Fruit fly (Drosophila melanogaster) whole organism, embryonic: ENCODE measurements around the gene mRpL15.

Experiments
- Ada2b ChIP-seq: fragments of 200-800 bp; sonication (Bioruptor generic); IDR thresholded peaks from 2 replicates; pipeline ENCODE4 v1.3.6; 2022; ENCODE audit warnings: missing biosample characterization, missing genetic modification characterization
- Awh ChIP-seq: fragments of 200-800 bp; sonication (Bioruptor generic); IDR thresholded peaks from 2 replicates; pipeline ENCODE4, ENCODE4 v1.3.6; 2022; ENCODE audit warnings: missing biosample characterization, missing genetic modification characterization
- B-H2 ChIP-seq: fragments of 200-800 bp; sonication (Bioruptor generic); optimal IDR thresholded peaks from 2 replicates; lab custom pipeline; 2018; ENCODE audit warnings: missing biosample characterization, mild to moderate bottlenecking, missing genetic modification characterization
- CG11696 ChIP-seq: fragments of 200-800 bp; sonication (Bioruptor generic); IDR thresholded peaks from 2 replicates; pipeline ENCODE4 v1.3.6; 2022; ENCODE audit warnings: missing biosample characterization, missing genetic modification characterization
- CG11723 ChIP-seq: fragments of 200-800 bp; sonication (Bioruptor generic); optimal IDR thresholded peaks from 2 replicates; lab custom pipeline; 2017; ENCODE audit warnings: missing biosample characterization, mild to moderate bottlenecking, missing genetic modification characterization
- CG13287 ChIP-seq: fragments of 200-800 bp; sonication (Bioruptor generic); IDR thresholded peaks from 2 replicates; pipeline ENCODE4 v1.3.6; 2022; ENCODE audit warnings: missing biosample characterization, missing genetic modification characterization; ENCODE audit not compliant: partially characterized antibody
- CG14014 ChIP-seq: fragments of 200-800 bp; sonication (Bioruptor generic); IDR thresholded peaks from 2 replicates; pipeline ENCODE4 v1.3.6; 2022; ENCODE audit warnings: missing biosample characterization, missing genetic modification characterization
- CG14441 ChIP-seq: fragments of 200-800 bp; sonication (Bioruptor generic); IDR thresholded peaks from 2 replicates; pipeline ENCODE4 v1.3.6; 2022; ENCODE audit warnings: missing biosample characterization, missing genetic modification characterization
- CG15269 ChIP-seq: fragments of 200-800 bp; sonication (Bioruptor generic); optimal IDR thresholded peaks from 2 replicates; lab custom pipeline; 2018; ENCODE audit warnings: missing biosample characterization, mild to moderate bottlenecking, missing genetic modification characterization, moderate library complexity
- CG15696 ChIP-seq: fragments of 200-800 bp; sonication (Bioruptor generic); optimal IDR thresholded peaks from 2 replicates; lab custom pipeline; 2019; ENCODE audit warnings: missing biosample characterization, mild to moderate bottlenecking, missing genetic modification characterization, moderate library complexity
- CG1647 ChIP-seq: fragments of 200-800 bp; sonication (Bioruptor generic); optimal IDR thresholded peaks from 3 replicates; lab custom pipeline; 2016; ENCODE audit warnings: missing biosample characterization, missing genetic modification characterization
- CG16779 ChIP-seq: fragments of 200-800 bp; sonication (Bioruptor generic); IDR thresholded peaks from 2 replicates; pipeline ENCODE4 v1.3.6; 2022; ENCODE audit warnings: missing biosample characterization, missing genetic modification characterization
- CG16813 ChIP-seq: fragments of 200-800 bp; sonication (Bioruptor generic); IDR thresholded peaks from 3 replicates; pipeline ENCODE4 v1.3.6; 2022; ENCODE audit warnings: missing biosample characterization, missing genetic modification characterization; ENCODE audit not compliant: partially characterized antibody
- CG34376 ChIP-seq: fragments of 200-800 bp; sonication (Bioruptor generic); optimal IDR thresholded peaks from 2 replicates; lab custom pipeline; 2018; ENCODE audit warnings: missing biosample characterization, mild to moderate bottlenecking, missing genetic modification characterization
- CG6654 ChIP-seq: fragments of 200-800 bp; sonication (Bioruptor generic); optimal IDR thresholded peaks from 2 replicates; lab custom pipeline; 2017; ENCODE audit warnings: missing biosample characterization, mild to moderate bottlenecking, missing genetic modification characterization
- CG6854 ChIP-seq: fragments of 200-800 bp; sonication (Bioruptor generic); optimal IDR thresholded peaks from 3 replicates; lab custom pipeline; 2017; ENCODE audit warnings: missing biosample characterization, mild to moderate bottlenecking, missing genetic modification characterization
- CG9609 ChIP-seq: fragments of 200-800 bp; sonication (Bioruptor generic); optimal IDR thresholded peaks from 3 replicates; lab custom pipeline; 2016; ENCODE audit warnings: missing biosample characterization, missing genetic modification characterization
- CHES-1-like ChIP-seq: fragments of 200-800 bp; sonication (Bioruptor generic); optimal IDR thresholded peaks from 2 replicates; lab custom pipeline; 2016; ENCODE audit warnings: missing biosample characterization, missing genetic modification characterization
- Dfd ChIP-seq, 2 experiments: fragments of >200 bp; optimal IDR thresholded peaks; 2 replicates each; lab custom pipeline; 2017; ENCODE audit warnings: missing biosample characterization in 2 of 2, missing genetic modification characterization in 2 of 2
- Dref ChIP-seq: fragments of 200-800 bp; sonication (Bioruptor generic); IDR thresholded peaks from 2 replicates; pipeline ENCODE4 v1.3.6; 2022; ENCODE audit warnings: missing biosample characterization, missing genetic modification characterization
- Ets97D ChIP-seq: fragments of 200-800 bp; sonication (Bioruptor generic); optimal IDR thresholded peaks from 3 replicates; lab custom pipeline; 2016; ENCODE audit warnings: missing biosample characterization, missing genetic modification characterization
- H15 ChIP-seq: fragments of 200-800 bp; sonication (Bioruptor generic); IDR thresholded peaks from 3 replicates; pipeline ENCODE4 v1.3.6; 2022; ENCODE audit warnings: missing biosample characterization, missing genetic modification characterization
- Hand ChIP-seq: fragments of 200-800 bp; sonication (Bioruptor generic); optimal IDR thresholded peaks from 2 replicates; lab custom pipeline; 2017; ENCODE audit warnings: mild to moderate bottlenecking, missing biosample characterization, missing genetic modification reagents, missing genetic modification characterization
- Hr78 ChIP-seq, 2 experiments: fragments of 200-800 bp in 1 of 2; fragments of >200 bp in 1 of 2; sonication (Bioruptor generic) in 1 of 2; optimal IDR thresholded peaks; 2 replicates each; lab custom pipeline; 2017 to 2019; ENCODE audit warnings: missing biosample characterization in 2 of 2, missing genetic modification characterization in 2 of 2, mild to moderate bottlenecking in 1 of 2, moderate library complexity in 1 of 2
- Nf-YC ChIP-seq: fragments of 200-800 bp; optimal IDR thresholded peaks from 3 replicates; lab custom pipeline; 2019; ENCODE audit warnings: missing biosample characterization, mild to moderate bottlenecking, missing genetic modification characterization, moderate library complexity
- Ravus ChIP-seq: fragments of 200-800 bp; sonication (Bioruptor generic); IDR thresholded peaks from 2 replicates; pipeline ENCODE4 v1.3.6; 2022; ENCODE audit warnings: missing biosample characterization, missing genetic modification characterization
- al ChIP-seq: fragments of 200-800 bp; sonication (Bioruptor generic); IDR thresholded peaks from 2 replicates; pipeline ENCODE4 v1.3.6; 2022; ENCODE audit warnings: missing biosample characterization, missing genetic modification characterization
- ash1 ChIP-seq: fragments of 200-800 bp; sonication (Bioruptor generic); optimal IDR thresholded peaks from 2 replicates; lab custom pipeline; 2018; ENCODE audit warnings: missing biosample characterization, mild to moderate bottlenecking, missing genetic modification characterization
- bsh ChIP-seq, 2 experiments: fragments of 200-800 bp; sonication (Bioruptor generic); optimal IDR thresholded peaks; 2 replicates each; lab custom pipeline; 2017 to 2018; ENCODE audit warnings: mild to moderate bottlenecking in 2 of 2, missing biosample characterization in 2 of 2, missing genetic modification characterization in 2 of 2, moderate library complexity in 1 of 2
- da ChIP-seq: fragments of 200-800 bp; sonication (Bioruptor generic); optimal IDR thresholded peaks from 2 replicates; lab custom pipeline; 2016; ENCODE audit warnings: missing biosample characterization, missing genetic modification characterization
- esg ChIP-seq: fragments of 200-800 bp; sonication (Bioruptor generic); conservative IDR thresholded peaks from 2 replicates; pipeline ENCODE4 v1.3.6; 2022; ENCODE audit warnings: missing biosample characterization, missing genetic modification characterization
- gem ChIP-seq: fragments of 200-800 bp; sonication (Bioruptor generic); optimal IDR thresholded peaks from 2 replicates; lab custom pipeline; 2019; ENCODE audit warnings: missing biosample characterization, mild to moderate bottlenecking, missing genetic modification characterization, moderate library complexity
- hb ChIP-seq: fragments of 200-800 bp; sonication (Bioruptor generic); IDR thresholded peaks from 3 replicates; pipeline ENCODE4 v1.3.6; 2022; ENCODE audit warnings: missing biosample characterization, missing genetic modification characterization; ENCODE audit not compliant: partially characterized antibody
- ken ChIP-seq: fragments of 200-800 bp; sonication (Bioruptor generic); IDR thresholded peaks from 3 replicates; pipeline ENCODE4 v1.3.6; 2022; ENCODE audit warnings: missing biosample characterization, missing genetic modification characterization
- klu ChIP-seq: fragments of 200-800 bp; sonication (Bioruptor generic); IDR thresholded peaks from 2 replicates; pipeline ENCODE4 v1.3.6; 2022; ENCODE audit warnings: missing biosample characterization, missing genetic modification characterization
- lilli ChIP-seq: fragments of 200-800 bp; sonication (Bioruptor generic); optimal IDR thresholded peaks from 3 replicates; lab custom pipeline; 2016; ENCODE audit warnings: missing biosample characterization, missing genetic modification characterization
- lov ChIP-seq, 2 experiments: fragments of 200-800 bp in 1 of 2; fragments of >200 bp in 1 of 2; sonication (Bioruptor generic) in 1 of 2; IDR thresholded peaks in 1 of 2; optimal IDR thresholded peaks in 1 of 2; 2 replicates in 1 of 2; 3 replicates in 1 of 2; pipeline versions ENCODE4 v1.3.6 to Lab custom; 2017 to 2022; ENCODE audit warnings: missing biosample characterization in 1 of 2, missing genetic modification characterization in 1 of 2
- mirr ChIP-seq: fragments of 200-800 bp; sonication (Bioruptor generic); optimal IDR thresholded peaks from 3 replicates; lab custom pipeline; 2018; ENCODE audit warnings: missing biosample characterization, mild to moderate bottlenecking, missing genetic modification characterization
- p53 ChIP-seq: fragments of 200-800 bp; sonication (Bioruptor generic); optimal IDR thresholded peaks from 2 replicates; lab custom pipeline; 2016; ENCODE audit warnings: missing biosample characterization, missing genetic modification characterization
- pita ChIP-seq: fragments of 200-800 bp; sonication (Bioruptor generic); optimal IDR thresholded peaks from 2 replicates; lab custom pipeline; 2017; ENCODE audit warnings: missing biosample characterization, mild to moderate bottlenecking, missing genetic modification characterization
- pnt ChIP-seq: fragments of 200-800 bp; sonication (Bioruptor generic); optimal IDR thresholded peaks from 3 replicates; lab custom pipeline; 2016; ENCODE audit warnings: missing biosample characterization, missing genetic modification characterization
- prd ChIP-seq, 3 experiments: fragments of >200 bp in 2 of 3; fragments of 200-800 bp in 1 of 3; sonication (Bioruptor generic) in 1 of 3; optimal IDR thresholded peaks in 2 of 3; IDR thresholded peaks in 1 of 3; 2 replicates in 2 of 3; 3 replicates in 1 of 3; pipeline versions ENCODE4 v1.3.6 to Lab custom; 2017 to 2022; ENCODE audit warnings: missing biosample characterization in 1 of 3, missing genetic modification characterization in 1 of 3
- pros ChIP-seq: fragments of 200-800 bp; sonication (Bioruptor generic); optimal IDR thresholded peaks from 3 replicates; lab custom pipeline; 2019; ENCODE audit warnings: missing biosample characterization, mild to moderate bottlenecking, missing genetic modification characterization, moderate library complexity
- sc ChIP-seq, 3 experiments: fragments of >200 bp in 2 of 3; fragments of 200-800 bp in 1 of 3; sonication (Bioruptor generic) in 1 of 3; optimal IDR thresholded peaks; 2 replicates in 2 of 3; 3 replicates in 1 of 3; lab custom pipeline; 2017; ENCODE audit warnings: mild to moderate bottlenecking in 1 of 3, missing biosample characterization in 1 of 3, missing genetic modification characterization in 1 of 3, missing genetic modification reagents in 1 of 3
- slou ChIP-seq: fragments of 200-800 bp; sonication (Bioruptor generic); optimal IDR thresholded peaks from 3 replicates; lab custom pipeline; 2016; ENCODE audit warnings: missing biosample characterization, missing genetic modification characterization
- stc ChIP-seq: fragments of 200-800 bp; sonication (Bioruptor generic); IDR thresholded peaks from 2 replicates; pipeline ENCODE4 v1.3.6; 2022; ENCODE audit warnings: missing biosample characterization, missing genetic modification characterization
- tx ChIP-seq: fragments of 200-800 bp; sonication (Bioruptor generic); optimal IDR thresholded peaks from 2 replicates; lab custom pipeline; 2016; ENCODE audit warnings: missing biosample characterization, missing genetic modification characterization
- zen2 ChIP-seq: fragments of 200-800 bp; sonication (Bioruptor generic); IDR thresholded peaks from 3 replicates; pipeline ENCODE4 v1.3.6; 2022; ENCODE audit warnings: missing biosample characterization, missing genetic modification characterization; ENCODE audit not compliant: partially characterized antibody
- zfh1 ChIP-seq: fragments of 200-800 bp; sonication (Bioruptor generic); IDR thresholded peaks from 3 replicates; pipeline ENCODE4 v1.3.6; 2022; ENCODE audit warnings: missing biosample characterization, missing genetic modification characterization

mRpL15 gene

DNA sequence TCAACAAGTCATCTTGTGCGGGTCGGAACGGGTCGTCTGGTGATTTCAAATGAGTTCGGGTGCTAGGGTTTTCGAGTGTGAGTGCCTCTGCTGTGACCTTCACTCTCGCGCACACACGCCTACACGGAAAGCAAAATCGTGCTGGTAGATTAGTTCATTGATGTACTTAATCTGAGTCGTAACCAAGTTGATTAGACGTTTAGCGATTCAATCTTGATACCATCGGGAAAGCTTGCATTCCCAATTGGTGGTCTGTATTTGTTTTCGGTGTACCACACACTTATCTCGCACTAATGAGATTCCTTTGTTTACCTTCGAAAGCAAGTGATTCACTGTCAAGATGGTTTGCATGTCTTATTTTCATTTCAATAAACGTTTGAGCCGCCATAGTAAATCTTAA, 47.0 kb downstream of the mRpL15 start (continued):
- TF ChIP-seq CG9609 (GFP tag; lab: Kevin White, UChicago) (peak; percentile 36), Hand (no peak), CG15696 (tag; lab: Kevin White, UChicago) (no peak), Ravus (no peak), zfh1 (GFP tag; lab: Robert Waterston, UW) (no peak), CG14014 (no peak; the same call in 1 of the 2 replicates), CG14441 (GFP tag; lab: Robert Waterston, UW) (peak; percentile 60; the same call in 1 of the 2 replicates), hb (no peak), H15 (GFP tag; lab: Robert Waterston, UW) (no peak), sc (optimal IDR thresholded peaks at IDR 0.05; lab: Kevin White, UChicago) (no peak), sc (GFP tag; optimal IDR thresholded peaks at IDR 0.05; lab: Kevin White, UChicago) (no peak), pros (GFP tag; lab: Kevin White, UChicago) (no peak), tx (GFP tag; lab: Kevin White, UChicago) (no peak), p53 (GFP tag; lab: Kevin White, UChicago) (no peak), da (GFP tag; lab: Kevin White, UChicago) (no peak), prd (optimal IDR thresholded peaks at IDR 0.05; lab: Kevin White, UChicago) (no peak), prd (GFP tag; IDR thresholded peaks at IDR 0.05; lab: Robert Waterston, UW) (peak; percentile 49; the same call in 1 of the 3 replicates), CG13287 (GFP tag; lab: Robert Waterston, UW) (no peak), Nf-YC (tag; lab: Kevin White, UChicago) (no peak), slou (GFP tag; lab: Kevin White, UChicago) (no peak), ken (no peak), zen2 (GFP tag; lab: Robert Waterston, UW) (no peak), lov (optimal IDR thresholded peaks at IDR 0.05; lab: Kevin White, UChicago) (no peak), lov (GFP tag; IDR thresholded peaks at IDR 0.05; lab: Robert Waterston, UW) (no peak), Dref (GFP tag; lab: Robert Waterston, UW) (no peak), Dfd (GFP tag; optimal IDR thresholded peaks at IDR 0.05; lab: Kevin White, UChicago) (no peak), Ets97D (GFP tag; lab: Kevin White, UChicago) (no peak), CG15269 (tag; lab: Kevin White, UChicago) (peak; percentile 59), Hr78 (GFP tag; optimal IDR thresholded peaks at IDR 0.05; lab: Kevin White, UChicago) (peak in 1 of 2 experiments; percentile 77), CG6854 (GFP tag; lab: Kevin White, UChicago) (no peak), bsh (GFP tag; optimal IDR thresholded peaks at IDR 0.05; lab: Kevin White, UChicago) (peak in 1 of 2 experiments; percentile 0), CG11696 (no peak), CG16779 (GFP tag; lab: Robert Waterston, UW) (no peak), al (GFP tag; lab: Robert Waterston, UW) (no peak), esg (no peak), CG6654 (no peak), lilli (GFP tag; lab: Kevin White, UChicago) (peak; percentile 68), Ada2b (GFP tag; lab: Robert Waterston, UW) (0 out of 2 replicates have a peak, but pooled peaks have one; percentile 30), B-H2 (GFP tag; lab: Kevin White, UChicago) (no peak), stc (GFP tag; lab: Robert Waterston, UW) (no peak), CG11723 (no peak), CG34376 (peak; percentile 86), mirr (GFP tag; lab: Kevin White, UChicago) (no peak), pita (GFP tag; lab: Kevin White, UChicago) (no peak), CG16813 (GFP tag; lab: Robert Waterston, UW) (no peak), klu (no peak), CHES-1-like (GFP tag; lab: Kevin White, UChicago) (peak; percentile 36), pnt (GFP tag; lab: Kevin White, UChicago) (peak; percentile 11), gem (peak; percentile 61), CG1647 (no peak), Awh (0 out of 2 replicates have a peak, but pooled peaks have one; percentile 32), ash1 (GFP tag; lab: Kevin White, UChicago) (no peak)
